Fruit fly (Drosophila melanogaster) whole organism, embryonic: ENCODE data around the gene mEFTs.

ENCODE experiments used
- Atf3 ChIP-seq: fragments of 200-800 bp; sonication (Bioruptor generic); optimal IDR thresholded peaks from 3 replicates; lab custom pipeline; 2016; ENCODE audit warnings: missing biosample characterization, missing genetic modification characterization
- BtbVII ChIP-seq: fragments of 200-800 bp; sonication (Bioruptor generic); optimal IDR thresholded peaks from 3 replicates; lab custom pipeline; 2017; ENCODE audit warnings: missing biosample characterization, mild to moderate bottlenecking, missing genetic modification characterization
- C15 ChIP-seq: fragments of 200-800 bp; sonication (Bioruptor generic); IDR thresholded peaks from 3 replicates; pipeline ENCODE4 v1.3.6; 2022; ENCODE audit warnings: missing biosample characterization, missing genetic modification characterization
- CG10274 ChIP-seq: fragments of 200-800 bp; sonication (Bioruptor generic); optimal IDR thresholded peaks from 3 replicates; lab custom pipeline; 2017; ENCODE audit warnings: missing biosample characterization, mild to moderate bottlenecking, missing genetic modification characterization
- CG10565 ChIP-seq: fragments of 200-800 bp; sonication (Bioruptor generic); optimal IDR thresholded peaks from 3 replicates; lab custom pipeline; 2016; ENCODE audit warnings: missing biosample characterization, mild to moderate bottlenecking, missing genetic modification characterization
- CG11560 ChIP-seq: fragments of 200-800 bp; sonication (Bioruptor generic); IDR thresholded peaks from 3 replicates; pipeline ENCODE4 v1.3.6; 2022; ENCODE audit warnings: missing biosample characterization, missing genetic modification characterization
- CG1233 ChIP-seq: fragments of 200-800 bp; sonication (Bioruptor generic); optimal IDR thresholded peaks from 4 replicates; lab custom pipeline; 2018; ENCODE audit warnings: missing biosample characterization, mild to moderate bottlenecking, missing genetic modification characterization
- CG12942 ChIP-seq: fragments of 200-800 bp; sonication (Bioruptor generic); optimal IDR thresholded peaks from 3 replicates; lab custom pipeline; 2016; ENCODE audit warnings: missing biosample characterization, missing genetic modification characterization
- CG13123 ChIP-seq: fragments of 200-800 bp; sonication (Bioruptor generic); optimal IDR thresholded peaks from 2 replicates; lab custom pipeline; 2016; ENCODE audit warnings: missing biosample characterization, missing genetic modification characterization
- CG13775 ChIP-seq: fragments of 200-800 bp; sonication (Bioruptor generic); optimal IDR thresholded peaks from 3 replicates; lab custom pipeline; 2017; ENCODE audit warnings: missing biosample characterization, mild to moderate bottlenecking, missing genetic modification characterization
- CG15269 ChIP-seq: fragments of 200-800 bp; sonication (Bioruptor generic); optimal IDR thresholded peaks from 2 replicates; lab custom pipeline; 2018; ENCODE audit warnings: missing biosample characterization, mild to moderate bottlenecking, missing genetic modification characterization, moderate library complexity
- CG1529 ChIP-seq: fragments of 200-800 bp; sonication (Bioruptor generic); optimal IDR thresholded peaks from 3 replicates; lab custom pipeline; 2018; ENCODE audit warnings: missing biosample characterization, missing genetic modification characterization
- CG1647 ChIP-seq: fragments of 200-800 bp; sonication (Bioruptor generic); optimal IDR thresholded peaks from 3 replicates; lab custom pipeline; 2016; ENCODE audit warnings: missing biosample characterization, missing genetic modification characterization
- CG17568 ChIP-seq: fragments of 200-800 bp; sonication (Bioruptor generic); optimal IDR thresholded peaks from 2 replicates; lab custom pipeline; 2018; ENCODE audit warnings: missing biosample characterization, mild to moderate bottlenecking, missing genetic modification characterization, moderate library complexity
- CG18262 ChIP-seq: fragments of 200-800 bp; optimal IDR thresholded peaks from 3 replicates; lab custom pipeline; 2019; ENCODE audit warnings: missing biosample characterization, mild to moderate bottlenecking, missing genetic modification characterization, moderate library complexity
- CG2129 ChIP-seq: fragments of 200-800 bp; sonication (Bioruptor generic); IDR thresholded peaks from 2 replicates; pipeline ENCODE4 v1.3.6; 2022; ENCODE audit warnings: missing biosample characterization, missing genetic modification characterization; ENCODE audit not compliant: partially characterized antibody
- CG32772 ChIP-seq: fragments of 200-800 bp; sonication (Bioruptor generic); IDR thresholded peaks from 2 replicates; pipeline ENCODE4 v1.3.6; 2022; ENCODE audit warnings: missing biosample characterization, missing genetic modification characterization
- CG34224 ChIP-seq: fragments of 200-800 bp; sonication (Bioruptor generic); IDR thresholded peaks from 3 replicates; pipeline ENCODE4 v1.3.6; 2022; ENCODE audit warnings: missing biosample characterization, missing genetic modification characterization; ENCODE audit not compliant: partially characterized antibody
- CG4854 ChIP-seq: fragments of 200-800 bp; sonication (Bioruptor generic); optimal IDR thresholded peaks from 2 replicates; lab custom pipeline; 2016; ENCODE audit warnings: missing biosample characterization, missing genetic modification characterization, inconsistent platforms
- CG6654 ChIP-seq: fragments of 200-800 bp; sonication (Bioruptor generic); optimal IDR thresholded peaks from 2 replicates; lab custom pipeline; 2017; ENCODE audit warnings: missing biosample characterization, mild to moderate bottlenecking, missing genetic modification characterization
- CG8281 ChIP-seq: fragments of 200-800 bp; sonication (Bioruptor generic); optimal IDR thresholded peaks from 2 replicates; lab custom pipeline; 2018; ENCODE audit warnings: missing biosample characterization, mild to moderate bottlenecking, missing genetic modification characterization, moderate library complexity
- CG8359 ChIP-seq: fragments of 200-800 bp; sonication (Bioruptor generic); optimal IDR thresholded peaks from 2 replicates; lab custom pipeline; 2017; ENCODE audit warnings: missing biosample characterization, mild to moderate bottlenecking, missing genetic modification characterization, borderline replicate concordance
- CG8478 ChIP-seq: fragments of >200 bp; optimal IDR thresholded peaks from 2 replicates; lab custom pipeline; 2018
- Chrac-16 ChIP-seq: fragments of 200-800 bp; sonication (Bioruptor generic); optimal IDR thresholded peaks from 3 replicates; lab custom pipeline; 2016; ENCODE audit warnings: missing biosample characterization, missing genetic modification characterization
- CkIIα-i1 ChIP-seq: fragments of 200-800 bp; sonication (Bioruptor generic); IDR thresholded peaks from 2 replicates; pipeline ENCODE4 v1.3.6; 2022; ENCODE audit warnings: missing biosample characterization, missing genetic modification characterization
- Deaf1 ChIP-seq: fragments of 200-800 bp; optimal IDR thresholded peaks from 3 replicates; lab custom pipeline; 2019; ENCODE audit warnings: missing biosample characterization, mild to moderate bottlenecking, missing genetic modification characterization, moderate library complexity
- Dll ChIP-seq: fragments of 200-800 bp; sonication (Bioruptor generic); IDR thresholded peaks from 4 replicates; pipeline ENCODE4 v1.3.6; 2022; ENCODE audit warnings: missing biosample characterization, missing genetic modification characterization; ENCODE audit not compliant: partially characterized antibody
- Mad ChIP-seq: fragments of 200-800 bp; sonication (Bioruptor generic); optimal IDR thresholded peaks from 2 replicates; lab custom pipeline; 2016; ENCODE audit warnings: missing biosample characterization, missing genetic modification characterization
- Myb ChIP-seq: fragments of 200-800 bp; sonication (Bioruptor generic); optimal IDR thresholded peaks from 2 replicates; lab custom pipeline; 2016; ENCODE audit warnings: missing biosample characterization, missing genetic modification characterization
- Nf-YA ChIP-seq: fragments of 200-800 bp; sonication (Bioruptor generic); IDR thresholded peaks from 2 replicates; pipeline ENCODE4 v1.3.6; 2022; ENCODE audit warnings: missing biosample characterization, missing genetic modification characterization
- Sry-β ChIP-seq: fragments of 200-800 bp; sonication (Bioruptor generic); optimal IDR thresholded peaks from 2 replicates; lab custom pipeline; 2018; ENCODE audit warnings: missing biosample characterization, mild to moderate bottlenecking, missing genetic modification characterization, moderate library complexity
- ac ChIP-seq: fragments of 200-800 bp; sonication (Bioruptor generic); optimal IDR thresholded peaks from 3 replicates; lab custom pipeline; 2017; ENCODE audit warnings: missing biosample characterization, mild to moderate bottlenecking, missing genetic modification characterization
- ap ChIP-seq: fragments of 200-800 bp; sonication (Bioruptor generic); IDR thresholded peaks from 2 replicates; pipeline ENCODE4 v1.3.6; 2022; ENCODE audit warnings: missing biosample characterization, missing genetic modification characterization
- br ChIP-seq: fragments of >200 bp; optimal IDR thresholded peaks from 2 replicates; lab custom pipeline; 2017
- da ChIP-seq: fragments of 200-800 bp; sonication (Bioruptor generic); optimal IDR thresholded peaks from 2 replicates; lab custom pipeline; 2016; ENCODE audit warnings: missing biosample characterization, missing genetic modification characterization
- dmrt11E ChIP-seq: fragments of 200-800 bp; sonication (Bioruptor generic); optimal IDR thresholded peaks from 3 replicates; lab custom pipeline; 2018; ENCODE audit warnings: missing biosample characterization, mild to moderate bottlenecking, missing genetic modification characterization, moderate library complexity
- ems ChIP-seq: fragments of 200-800 bp; sonication (Bioruptor generic); optimal IDR thresholded peaks from 3 replicates; lab custom pipeline; 2016; ENCODE audit warnings: missing biosample characterization, missing genetic modification characterization
- ewg ChIP-seq: fragments of 200-800 bp; sonication (Bioruptor generic); optimal IDR thresholded peaks from 3 replicates; lab custom pipeline; 2017; ENCODE audit warnings: mild to moderate bottlenecking, missing biosample characterization, missing genetic modification reagents, missing genetic modification characterization
- fd102C ChIP-seq: fragments of 200-800 bp; sonication (Bioruptor generic); optimal IDR thresholded peaks from 2 replicates; lab custom pipeline; 2018; ENCODE audit warnings: missing biosample characterization, mild to moderate bottlenecking, missing genetic modification characterization, moderate library complexity
- ftz-f1 ChIP-seq: fragments of 200-800 bp; sonication (Bioruptor generic); optimal IDR thresholded peaks from 2 replicates; lab custom pipeline; 2016; ENCODE audit warnings: missing biosample characterization, missing genetic modification characterization
- lmd ChIP-seq: fragments of 200-800 bp; sonication (Bioruptor generic); IDR thresholded peaks from 2 replicates; pipeline ENCODE4 v1.3.6; 2022; ENCODE audit warnings: missing biosample characterization, missing genetic modification characterization
- nau ChIP-seq: fragments of 200-800 bp; sonication (Bioruptor generic); optimal IDR thresholded peaks from 3 replicates; lab custom pipeline; 2017; ENCODE audit warnings: missing biosample characterization, mild to moderate bottlenecking, missing genetic modification characterization, missing genetic modification reagents
- nerfin-1 ChIP-seq: fragments of 200-800 bp; sonication (Bioruptor generic); optimal IDR thresholded peaks from 3 replicates; lab custom pipeline; 2019; ENCODE audit warnings: missing biosample characterization, mild to moderate bottlenecking, missing genetic modification characterization, moderate library complexity
- nom ChIP-seq: fragments of 200-800 bp; sonication (Bioruptor generic); optimal IDR thresholded peaks from 2 replicates; lab custom pipeline; 2017; ENCODE audit warnings: missing biosample characterization, missing genetic modification characterization, mild to moderate bottlenecking, moderate library complexity, missing genetic modification reagents
- peb ChIP-seq: fragments of 200-800 bp; sonication (Bioruptor generic); IDR thresholded peaks from 2 replicates; pipeline ENCODE4 v1.3.6; 2022; ENCODE audit warnings: missing biosample characterization, missing genetic modification characterization
- pfk ChIP-seq: fragments of 200-800 bp; sonication (Bioruptor generic); optimal IDR thresholded peaks from 2 replicates; lab custom pipeline; 2018; ENCODE audit warnings: missing biosample characterization, mild to moderate bottlenecking, missing genetic modification characterization, moderate library complexity
- pho ChIP-seq: fragments of 200-800 bp; sonication (Bioruptor generic); optimal IDR thresholded peaks from 2 replicates; lab custom pipeline; 2016; ENCODE audit warnings: missing biosample characterization, missing genetic modification characterization
- pnt ChIP-seq: fragments of 200-800 bp; sonication (Bioruptor generic); optimal IDR thresholded peaks from 3 replicates; lab custom pipeline; 2016; ENCODE audit warnings: missing biosample characterization, missing genetic modification characterization
- sna ChIP-seq: fragments of 200-800 bp; sonication (Bioruptor generic); IDR thresholded peaks from 2 replicates; pipeline ENCODE4 v1.3.6; 2022; ENCODE audit warnings: missing biosample characterization, missing genetic modification characterization; ENCODE audit not compliant: partially characterized antibody
- trh ChIP-seq: fragments of 200-800 bp; sonication (Bioruptor generic); optimal IDR thresholded peaks from 2 replicates; lab custom pipeline; 2016; ENCODE audit warnings: missing biosample characterization, missing genetic modification characterization

mEFTs gene

DNA sequence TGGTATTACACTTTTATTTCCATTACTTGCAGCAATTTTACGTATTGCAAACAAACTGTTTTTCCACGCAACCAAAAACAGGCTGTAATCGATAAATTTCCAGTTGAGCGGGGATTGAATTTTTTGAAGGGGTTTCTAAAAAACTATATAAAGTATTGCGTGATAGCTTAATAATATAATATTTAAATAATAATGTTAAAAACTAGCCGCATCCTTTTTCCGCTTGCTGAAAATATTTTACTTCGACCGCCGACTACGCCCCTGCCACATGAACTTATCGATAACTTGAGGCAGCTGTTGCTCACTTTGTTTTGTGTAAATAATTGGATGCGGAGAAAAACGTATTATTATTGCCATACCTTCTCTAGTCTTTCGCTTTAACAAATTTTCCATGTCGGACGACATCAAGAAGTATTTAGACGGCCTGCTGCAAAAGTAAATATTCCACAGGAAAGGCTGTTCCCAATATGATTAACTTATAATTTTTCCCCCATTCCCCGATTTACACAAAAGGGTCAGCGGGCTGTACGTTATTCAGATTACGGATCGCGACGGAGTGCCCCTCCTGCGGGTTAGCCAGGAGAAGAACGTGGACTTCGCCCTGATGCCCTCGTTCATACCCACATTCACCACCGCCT, 19.8 kb downstream of the mEFTs start, which contains the start of the genes fws and Lamtor3 (continued):
- no peak for TF ChIP-seq CG2129
- TF ChIP-seq CG8359: peak; percentile 90
- peak; percentile 89 for TF ChIP-seq CG4854
- TF ChIP-seq Sry-β: peak; percentile 63
- 0 out of 2 replicates have a peak, but pooled peaks have one; percentile 40 for TF ChIP-seq sna
- TF ChIP-seq BtbVII (GFP tag; lab: Kevin White, UChicago): peak; percentile 96
- TF ChIP-seq ac (GFP tag; lab: Kevin White, UChicago): peak; percentile 86
- peak; percentile 97 for TF ChIP-seq Chrac-16
- peak; percentile 98 for TF ChIP-seq CG15269 (tag; lab: Kevin White, UChicago)
- peak; percentile 88 for TF ChIP-seq CG8281 (tag; lab: Kevin White, UChicago)
- peak; percentile 88 for TF ChIP-seq CG13123 (GFP tag; lab: Kevin White, UChicago)
- no peak for TF ChIP-seq pfk (GFP tag; lab: Kevin White, UChicago)
- TF ChIP-seq CG11560: peak; percentile 92
- TF ChIP-seq CG17568 (GFP tag; lab: Kevin White, UChicago): peak; percentile 97
- peak; percentile 74 for TF ChIP-seq CG10565 (GFP tag; lab: Kevin White, UChicago)
- TF ChIP-seq trh (GFP tag; lab: Kevin White, UChicago): peak; percentile 91
- TF ChIP-seq CG32772 (GFP tag; lab: Robert Waterston, UW): peak; percentile 99
- TF ChIP-seq da: peak; percentile 27
- peak; percentile 98 for TF ChIP-seq ap (GFP tag; lab: Robert Waterston, UW)
- peak; percentile 98 for TF ChIP-seq peb (GFP tag; lab: Robert Waterston, UW)
- peak; percentile 98 for TF ChIP-seq C15 (GFP tag; lab: Robert Waterston, UW)
- TF ChIP-seq CG1529: peak; percentile 97
- peak; percentile 96 for TF ChIP-seq Mad
- peak; percentile 98 for TF ChIP-seq dmrt11E (tag; lab: Kevin White, UChicago)
- TF ChIP-seq ewg (GFP tag; lab: Kevin White, UChicago): peak; percentile 97
- TF ChIP-seq CG12942: peak; percentile 96
- peak; percentile 70 for TF ChIP-seq Myb
- TF ChIP-seq CG6654 (GFP tag; lab: Kevin White, UChicago): peak; percentile 91
- peak; percentile 97 for TF ChIP-seq Nf-YA (GFP tag; lab: Robert Waterston, UW)
- TF ChIP-seq Dll (GFP tag; lab: Robert Waterston, UW): peak; percentile 74
- TF ChIP-seq pnt: peak; percentile 42
- TF ChIP-seq nau: peak; percentile 96
- no peak for TF ChIP-seq br (lab: Kevin White, UChicago)
- TF ChIP-seq CG1233 (GFP tag; lab: Kevin White, UChicago): peak; percentile 98
- peak; percentile 96 for TF ChIP-seq CkIIα-i1 (GFP tag; lab: Robert Waterston, UW)
- TF ChIP-seq CG13775 (GFP tag; lab: Kevin White, UChicago): peak; percentile 99
- peak; percentile 78 for TF ChIP-seq CG34224
- peak; percentile 83 for TF ChIP-seq CG1647
- peak; percentile 79 for TF ChIP-seq Atf3 (GFP tag; lab: Kevin White, UChicago)
- peak; percentile 90 for TF ChIP-seq ems (GFP tag; lab: Kevin White, UChicago)
- TF ChIP-seq nom (GFP tag; lab: Kevin White, UChicago): peak; percentile 81
- TF ChIP-seq fd102C (GFP tag; lab: Kevin White, UChicago): peak; percentile 82
- peak; percentile 93 for TF ChIP-seq nerfin-1
- peak; percentile 77 for TF ChIP-seq Deaf1 (tag; lab: Kevin White, UChicago)
- peak; percentile 84 for TF ChIP-seq CG10274
- TF ChIP-seq ftz-f1 (GFP tag; lab: Kevin White, UChicago): peak; percentile 66
- TF ChIP-seq lmd: peak; percentile 100
- peak; percentile 88 for TF ChIP-seq pho (GFP tag; lab: Kevin White, UChicago)
- no peak for TF ChIP-seq CG8478 (lab: Kevin White, UChicago)
- TF ChIP-seq CG18262 (tag; lab: Kevin White, UChicago): peak; percentile 98
